Fruit fly (Drosophila melanogaster) whole organism, embryonic: ENCODE results near the gene Oseg1.

Experiments
- BtbVII ChIP-seq: fragments of 200-800 bp; sonication (Bioruptor generic); optimal IDR thresholded peaks from 3 replicates; lab custom pipeline; 2017; ENCODE audit warnings: missing biosample characterization, mild to moderate bottlenecking, missing genetic modification characterization
- CG1024 ChIP-seq: fragments of 200-800 bp; sonication (Bioruptor generic); IDR thresholded peaks from 2 replicates; pipeline ENCODE4 v1.3.6; 2022; ENCODE audit warnings: missing biosample characterization, missing genetic modification characterization
- CG12219 ChIP-seq: fragments of 200-800 bp; sonication (Bioruptor generic); optimal IDR thresholded peaks from 3 replicates; lab custom pipeline; 2018; ENCODE audit warnings: missing biosample characterization, mild to moderate bottlenecking, missing genetic modification characterization
- CG15073 ChIP-seq: fragments of 200-800 bp; sonication (Bioruptor generic); optimal IDR thresholded peaks from 2 replicates; lab custom pipeline; 2016; ENCODE audit warnings: missing biosample characterization, missing genetic modification characterization
- CG33557 ChIP-seq: fragments of 200-800 bp; sonication (Bioruptor generic); optimal IDR thresholded peaks from 2 replicates; lab custom pipeline; 2019; ENCODE audit warnings: missing biosample characterization, mild to moderate bottlenecking, missing genetic modification characterization, moderate library complexity
- CTCF ChIP-seq: fragments of 200-800 bp; sonication (Bioruptor generic); optimal IDR thresholded peaks from 2 replicates; lab custom pipeline; 2017; ENCODE audit warnings: missing biosample characterization, mild to moderate bottlenecking, missing genetic modification characterization, moderate library complexity
- Dfd ChIP-seq, 2 experiments: fragments of >200 bp; optimal IDR thresholded peaks; 2 replicates each; lab custom pipeline; 2017; ENCODE audit warnings: missing biosample characterization in 2 of 2, missing genetic modification characterization in 2 of 2
- ase ChIP-seq: fragments of 200-800 bp; sonication (Bioruptor generic); IDR thresholded peaks from 3 replicates; pipeline ENCODE4 v1.3.6; 2022; ENCODE audit warnings: missing biosample characterization, missing genetic modification characterization
- ash1 ChIP-seq: fragments of 200-800 bp; sonication (Bioruptor generic); optimal IDR thresholded peaks from 2 replicates; lab custom pipeline; 2018; ENCODE audit warnings: missing biosample characterization, mild to moderate bottlenecking, missing genetic modification characterization
- exex ChIP-seq: fragments of 200-800 bp; sonication (Bioruptor generic); optimal IDR thresholded peaks from 4 replicates; lab custom pipeline; 2018; ENCODE audit warnings: missing biosample characterization, mild to moderate bottlenecking, missing genetic modification characterization, moderate library complexity
- nom ChIP-seq: fragments of 200-800 bp; sonication (Bioruptor generic); optimal IDR thresholded peaks from 2 replicates; lab custom pipeline; 2017; ENCODE audit warnings: missing biosample characterization, missing genetic modification characterization, mild to moderate bottlenecking, moderate library complexity, missing genetic modification reagents
- rib ChIP-seq: fragments of 200-800 bp; sonication (Bioruptor generic); IDR thresholded peaks from 2 replicates; pipeline ENCODE4 v1.3.6; 2022; ENCODE audit warnings: missing biosample characterization, missing genetic modification characterization
- sug ChIP-seq: fragments of 200-800 bp; optimal IDR thresholded peaks from 2 replicates; lab custom pipeline; 2019; ENCODE audit warnings: missing biosample characterization, mild to moderate bottlenecking, missing genetic modification characterization, moderate library complexity

- TF ChIP-seq rib (GFP tag; lab: Robert Waterston, UW) (no peak), nom (GFP tag; lab: Kevin White, UChicago) (no peak), CG12219 (GFP tag; lab: Kevin White, UChicago) (peak; percentile 31), CTCF (GFP tag; lab: Kevin White, UChicago) (peak; percentile 4), sug (tag; lab: Kevin White, UChicago) (no peak), ash1 (GFP tag; lab: Kevin White, UChicago) (no peak), ase (0 out of 3 replicates have a peak, but pooled peaks have one; percentile 49), BtbVII (GFP tag; lab: Kevin White, UChicago) (peak; percentile 36), CG1024 (GFP tag; lab: Robert Waterston, UW) (no peak), CG15073 (GFP tag; lab: Kevin White, UChicago) (no peak), Dfd (GFP tag; optimal IDR thresholded peaks at IDR 0.05; lab: Kevin White, UChicago) (no peak), exex (tag; lab: Kevin White, UChicago) (no peak), CG33557 (GFP tag; lab: Kevin White, UChicago) (peak; percentile 33)
These were observed 16.9 kb downstream of the Oseg1 start, which contains the start of gene CG7120 for dm6 chr3L:8395630-8396168.
